Worm (Caenorhabditis elegans) whole organism, late embryonic: ENCODE measurements around the gene gstk-2.

Source experiments
- C08G9.2 ChIP-seq: sonication (generic microtip); optimal IDR thresholded peaks from 2 replicates; lab custom pipeline; 2016; ENCODE audit warnings: mild to moderate bottlenecking, missing genetic modification characterization, moderate library complexity, missing compliant biosample characterization
- K09A11.1 ChIP-seq: sonication (generic microtip); optimal IDR thresholded peaks from 2 replicates; lab custom pipeline; 2017; ENCODE audit warnings: antibody characterized with exemption, mild to moderate bottlenecking, missing genetic modification characterization, missing compliant biosample characterization; ENCODE audit not compliant: insufficient read depth
- T23F11.4 ChIP-seq: fragments of 200-800 bp; sonication (Bioruptor generic); optimal IDR thresholded peaks from 2 replicates; lab custom pipeline; 2018; ENCODE audit warnings: mild to moderate bottlenecking, missing genetic modification characterization, missing compliant biosample characterization
- Y22D7AL.16 ChIP-seq: sonication (generic microtip); optimal IDR thresholded peaks from 2 replicates; lab custom pipeline; 2016; ENCODE audit warnings: missing genetic modification characterization, missing compliant biosample characterization
- ama-1 ChIP-seq: fragments of 150-350 bp; optimal IDR thresholded peaks from 2 replicates; lab custom pipeline; 2014
- ceh-14 ChIP-seq: sonication (generic microtip); optimal IDR thresholded peaks from 2 replicates; lab custom pipeline; 2016; ENCODE audit warnings: missing genotype, missing genetic modification characterization, missing compliant biosample characterization
- ceh-18 ChIP-seq: sonication (generic microtip); optimal IDR thresholded peaks from 2 replicates; lab custom pipeline; 2016; ENCODE audit warnings: missing genetic modification characterization, missing compliant biosample characterization
- ceh-19 ChIP-seq: fragments of 200-800 bp; sonication (Bioruptor generic); optimal IDR thresholded peaks from 2 replicates; lab custom pipeline; 2018; ENCODE audit warnings: mild to moderate bottlenecking, missing genetic modification characterization, missing compliant biosample characterization
- ceh-2 ChIP-seq: sonication (generic microtip); optimal IDR thresholded peaks from 2 replicates; lab custom pipeline; 2016; ENCODE audit warnings: missing genotype, missing genetic modification characterization, missing compliant biosample characterization
- ceh-22 ChIP-seq: sonication (generic microtip); optimal IDR thresholded peaks from 2 replicates; lab custom pipeline; 2017; ENCODE audit warnings: missing biosample characterization, missing genetic modification characterization
- ceh-24 ChIP-seq: sonication (generic microtip); optimal IDR thresholded peaks from 2 replicates; lab custom pipeline; 2016; ENCODE audit warnings: mild to moderate bottlenecking, missing genetic modification characterization, missing compliant biosample characterization
- ceh-30 ChIP-seq: fragments of 150-350 bp; optimal IDR thresholded peaks from 2 replicates; lab custom pipeline; 2014; ENCODE audit warnings: missing biosample characterization, missing genetic modification characterization
- ceh-31 ChIP-seq: sonication (generic microtip); optimal IDR thresholded peaks from 2 replicates; lab custom pipeline; 2016; ENCODE audit warnings: missing genetic modification characterization, missing compliant biosample characterization
- ceh-6 ChIP-seq: fragments of 200-800 bp; sonication (Bioruptor generic); optimal IDR thresholded peaks from 2 replicates; lab custom pipeline; 2018; ENCODE audit warnings: mild to moderate bottlenecking, missing genetic modification characterization, missing compliant biosample characterization
- ceh-9 ChIP-seq: sonication (generic microtip); optimal IDR thresholded peaks from 2 replicates; lab custom pipeline; 2016; ENCODE audit warnings: mild to moderate bottlenecking, missing genetic modification characterization, inconsistent platforms, missing compliant biosample characterization
- dmd-4 ChIP-seq: sonication (generic microtip); optimal IDR thresholded peaks from 2 replicates; lab custom pipeline; 2016; ENCODE audit warnings: borderline replicate concordance, missing genetic modification characterization, missing compliant biosample characterization
- dve-1 ChIP-seq: sonication (generic microtip); optimal IDR thresholded peaks from 2 replicates; lab custom pipeline; 2017; ENCODE audit warnings: antibody characterized with exemption, mild to moderate bottlenecking, missing genetic modification characterization, missing compliant biosample characterization
- elt-2 ChIP-seq: sonication (generic microtip); optimal IDR thresholded peaks from 2 replicates; lab custom pipeline; 2016; ENCODE audit warnings: missing genetic modification reagents, missing genetic modification characterization, missing compliant biosample characterization
- elt-4 ChIP-seq: sonication (generic microtip); optimal IDR thresholded peaks from 2 replicates; lab custom pipeline; 2016; ENCODE audit warnings: missing genetic modification characterization, missing compliant biosample characterization
- ets-4 ChIP-seq: sonication (generic microtip); optimal IDR thresholded peaks from 2 replicates; lab custom pipeline; 2016; ENCODE audit warnings: missing genetic modification characterization, missing compliant biosample characterization
- hlh-30 ChIP-seq: sonication (generic microtip); optimal IDR thresholded peaks from 2 replicates; lab custom pipeline; 2017; ENCODE audit warnings: antibody characterized with exemption, missing genetic modification characterization, missing compliant biosample characterization; ENCODE audit not compliant: insufficient read depth
- hlh-6 ChIP-seq: sonication (generic microtip); optimal IDR thresholded peaks from 2 replicates; lab custom pipeline; 2016; ENCODE audit warnings: missing genotype, missing genetic modification characterization, missing compliant biosample characterization
- hlh-8 ChIP-seq: sonication (generic microtip); optimal IDR thresholded peaks from 2 replicates; lab custom pipeline; 2016; ENCODE audit warnings: missing genotype, missing genetic modification characterization, missing compliant biosample characterization
- lim-6 ChIP-seq: sonication (generic microtip); optimal IDR thresholded peaks from 2 replicates; lab custom pipeline; 2016; ENCODE audit warnings: missing genetic modification characterization, missing compliant biosample characterization
- nfya-1 ChIP-seq: sonication (generic microtip); optimal IDR thresholded peaks from 2 replicates; lab custom pipeline; 2017; ENCODE audit warnings: missing genetic modification characterization, mild to moderate bottlenecking, missing compliant biosample characterization, antibody characterized with exemption, moderate library complexity
- pax-1 ChIP-seq: fragments of 150-350 bp; optimal IDR thresholded peaks from 2 replicates; lab custom pipeline; 2014; ENCODE audit warnings: missing biosample characterization, missing genetic modification characterization
- pha-2 ChIP-seq: sonication (generic microtip); optimal IDR thresholded peaks from 2 replicates; lab custom pipeline; 2017; ENCODE audit warnings: mild to moderate bottlenecking, missing genetic modification characterization, missing compliant biosample characterization
- pqm-1 ChIP-seq: sonication (generic microtip); optimal IDR thresholded peaks from 2 replicates; lab custom pipeline; 2016; ENCODE audit warnings: missing genetic modification characterization, missing compliant biosample characterization
- pros-1 ChIP-seq: fragments of 150-350 bp; optimal IDR thresholded peaks from 2 replicates; lab custom pipeline; 2014; ENCODE audit warnings: missing biosample characterization, missing genetic modification reagents, missing genetic modification characterization
- ref-2 ChIP-seq: sonication (generic microtip); optimal IDR thresholded peaks from 2 replicates; lab custom pipeline; 2016; ENCODE audit warnings: missing genetic modification characterization, missing compliant biosample characterization
- syd-9 ChIP-seq: sonication (generic microtip); optimal IDR thresholded peaks from 2 replicates; lab custom pipeline; 2016; ENCODE audit warnings: mild to moderate bottlenecking, missing genetic modification characterization, moderate library complexity, missing compliant biosample characterization
- tbx-7 ChIP-seq: sonication (generic microtip); optimal IDR thresholded peaks from 2 replicates; lab custom pipeline; 2016; ENCODE audit warnings: missing genotype, missing genetic modification characterization, missing compliant biosample characterization
- unc-3 ChIP-seq, 2 experiments: fragments of 200-800 bp in 1 of 2; sonication (Bioruptor generic) in 1 of 2; sonication (generic microtip) in 1 of 2; conservative IDR thresholded peaks in 1 of 2; optimal IDR thresholded peaks in 1 of 2; 2 replicates each; pipeline versions ENCODE4 v1.3.6 to Lab custom; 2016 to 2022; ENCODE audit warnings: missing compliant biosample characterization in 2 of 2, missing genetic modification characterization in 2 of 2, missing genetic modification reagents in 1 of 2
- unc-42 ChIP-seq: sonication (generic microtip); optimal IDR thresholded peaks from 2 replicates; lab custom pipeline; 2016; ENCODE audit warnings: missing genotype, missing genetic modification characterization, missing compliant biosample characterization
- unc-55 ChIP-seq: sonication (generic microtip); optimal IDR thresholded peaks from 2 replicates; lab custom pipeline; 2017; ENCODE audit warnings: missing biosample characterization, missing genetic modification reagents, missing genetic modification characterization
- unc-86 ChIP-seq: sonication (generic microtip); optimal IDR thresholded peaks from 2 replicates; lab custom pipeline; 2016; ENCODE audit warnings: missing genetic modification characterization, missing compliant biosample characterization
- zip-5 ChIP-seq: sonication (generic microtip); optimal IDR thresholded peaks from 2 replicates; lab custom pipeline; 2016; ENCODE audit warnings: missing genetic modification characterization, missing compliant biosample characterization

Gene gstk-2

DNA sequence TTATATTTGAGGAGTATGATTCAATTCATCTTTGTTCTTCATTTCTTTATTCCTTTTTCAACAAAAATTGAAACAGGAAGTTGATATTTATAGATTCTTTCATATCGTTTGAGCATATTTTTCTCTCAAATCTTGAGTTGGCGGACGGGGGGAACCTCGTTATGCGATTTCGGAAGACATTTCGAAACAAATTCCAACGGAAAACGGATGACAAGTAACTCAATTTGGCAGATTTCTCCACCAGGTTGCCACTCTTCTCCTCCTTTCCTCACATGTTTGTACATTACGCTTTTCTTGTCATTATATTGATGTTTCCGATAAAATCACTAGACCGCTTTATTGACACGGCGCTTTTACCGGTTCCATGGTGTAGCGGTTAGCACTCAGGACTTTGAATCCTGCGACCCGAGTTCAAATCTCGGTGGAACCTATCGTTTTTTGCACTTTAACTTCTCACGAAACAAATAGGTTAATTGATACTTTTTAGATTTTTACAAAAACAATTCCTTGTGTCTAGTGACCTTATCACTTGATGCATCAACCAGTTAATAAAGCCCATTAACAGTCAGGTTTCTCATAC lies 33.0 kb upstream of the gstk-2 start:
- TF ChIP-seq ceh-2 (tag; lab: Kevin White, UChicago) (no peak), K09A11.1 (tag; lab: Kevin White, UChicago) (no peak), ets-4 (tag; lab: Kevin White, UChicago) (no peak), unc-42 (tag; lab: Kevin White, UChicago) (peak; percentile 57), pros-1 (tag; lab: Kevin White, UChicago) (no peak)

DNA sequence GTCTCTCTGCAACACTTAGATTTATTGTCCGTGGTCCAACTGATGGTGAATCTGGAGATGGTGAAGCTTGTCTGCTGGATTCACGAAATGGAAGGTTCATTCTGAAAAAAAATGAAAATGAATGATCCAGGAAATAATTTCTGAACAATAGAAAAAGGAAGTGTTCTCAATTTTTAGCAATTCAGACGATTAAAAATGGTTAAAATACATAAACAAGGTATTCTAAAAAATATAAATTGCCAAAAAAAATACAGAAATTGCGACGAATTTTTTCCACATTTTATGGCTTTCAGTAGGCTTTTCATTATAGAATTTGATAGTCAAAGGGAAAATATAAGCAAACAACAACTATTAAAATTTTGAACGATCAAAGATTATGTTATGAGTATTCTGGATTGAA lies 21.1 kb upstream of the gstk-2 start, which contains the start of gene glb-2:
TSS of gene glb-2 (minus strand) at position 101 of the 400 bp plus-strand sequence.
- no peak for TF ChIP-seq pros-1 (tag; lab: Kevin White, UChicago)
- TF ChIP-seq T23F11.4 (GFP tag; lab: Kevin White, UChicago): no peak
- TF ChIP-seq dmd-4 (tag; lab: Kevin White, UChicago): no peak
- TF ChIP-seq elt-4: no peak
- no peak for TF ChIP-seq pax-1 (tag; lab: Kevin White, UChicago)
- no peak for TF ChIP-seq ceh-14 (tag; lab: Kevin White, UChicago)
- TF ChIP-seq tbx-7 (tag; lab: Kevin White, UChicago): no peak
- TF ChIP-seq Y22D7AL.16 (tag; lab: Kevin White, UChicago): no peak
- no peak for TF ChIP-seq ceh-18 (tag; lab: Kevin White, UChicago)
- TF ChIP-seq unc-55: no peak
- no peak for TF ChIP-seq dve-1

DNA sequence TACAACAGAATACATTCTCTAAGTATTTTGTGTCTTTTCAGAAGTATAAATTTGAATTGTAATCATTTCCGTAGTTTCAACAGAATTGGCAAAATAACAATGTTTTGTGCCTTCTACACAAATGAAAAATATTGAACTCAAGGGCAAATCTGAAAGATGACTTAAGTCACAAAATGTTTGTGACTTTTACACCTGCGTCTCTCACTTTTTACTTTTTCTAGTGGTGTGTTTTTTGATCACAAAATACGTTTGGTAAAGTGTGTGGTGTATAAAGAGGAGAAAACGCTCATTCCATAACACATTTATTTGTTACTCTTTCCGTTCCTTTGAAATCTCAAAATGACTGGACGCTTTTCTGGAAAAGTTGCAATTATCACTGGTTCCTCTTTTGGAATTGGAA lies 18.5 kb upstream of the gstk-2 start, which contains the start of gene C06E4.3:
TSS of gene C06E4.3 (plus strand) at position 289 of the 400 bp plus-strand sequence.
- TF ChIP-seq hlh-8 (no peak), lim-6 (tag; lab: Kevin White, UChicago) (no peak), C08G9.2 (tag; lab: Kevin White, UChicago) (no peak), unc-86 (tag; lab: Kevin White, UChicago) (no peak), ceh-18 (tag; lab: Kevin White, UChicago) (no peak), ama-1 (no peak), ceh-30 (tag; lab: Kevin White, UChicago) (no peak), ceh-19 (GFP tag; lab: Kevin White, UChicago) (no peak), ceh-9 (tag; lab: Kevin White, UChicago) (no peak), K09A11.1 (tag; lab: Kevin White, UChicago) (no peak), T23F11.4 (GFP tag; lab: Kevin White, UChicago) (no peak), ceh-6 (GFP tag; lab: Kevin White, UChicago) (no peak), unc-3 (GFP tag; conservative IDR thresholded peaks at IDR 0.05; lab: Robert Waterston, UW) (no peak), unc-3 (tag; optimal IDR thresholded peaks at IDR 0.05; lab: Kevin White, UChicago) (no peak), ceh-31 (tag; lab: Kevin White, UChicago) (no peak), pqm-1 (tag; lab: Kevin White, UChicago) (no peak), pros-1 (tag; lab: Kevin White, UChicago) (no peak), ets-4 (tag; lab: Kevin White, UChicago) (no peak), pha-2 (no peak), nfya-1 (tag; lab: Kevin White, UChicago) (no peak)

DNA sequence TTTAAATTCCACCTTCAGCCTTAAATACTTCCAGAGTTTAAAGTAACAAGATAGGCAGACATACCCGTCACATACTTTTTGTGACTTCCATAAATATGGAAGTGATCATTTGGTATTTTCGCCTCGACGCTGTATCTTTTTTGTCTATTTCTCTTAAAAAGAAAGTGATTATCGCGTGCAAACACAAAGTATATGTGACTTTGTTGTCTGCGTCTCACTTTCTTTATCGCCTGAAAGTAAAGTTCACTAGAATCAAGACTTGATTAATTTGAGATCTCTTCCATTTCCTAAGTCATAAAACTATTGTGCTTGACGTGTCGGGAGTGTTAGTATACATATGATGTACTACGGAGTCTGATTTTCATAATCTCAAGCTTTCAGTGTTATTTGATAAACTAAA lies 16.2 kb upstream of the gstk-2 start, which contains the start of gene C06E4.6:
TSS of gene C06E4.6 (minus strand) at position 51 of the 400 bp plus-strand sequence.
- TF ChIP-seq hlh-30: no peak
- TF ChIP-seq elt-2 (tag; lab: Kevin White, UChicago): no peak
- TF ChIP-seq dmd-4 (tag; lab: Kevin White, UChicago): no peak
- TF ChIP-seq zip-5 (tag; lab: Kevin White, UChicago): no peak
- TF ChIP-seq pax-1 (tag; lab: Kevin White, UChicago): no peak
- no peak for TF ChIP-seq syd-9 (tag; lab: Kevin White, UChicago)
- TF ChIP-seq ets-4 (tag; lab: Kevin White, UChicago): no peak
- TF ChIP-seq Y22D7AL.16 (tag; lab: Kevin White, UChicago): no peak
- no peak for TF ChIP-seq C08G9.2 (tag; lab: Kevin White, UChicago)
- TF ChIP-seq unc-86 (tag; lab: Kevin White, UChicago): no peak
- TF ChIP-seq hlh-8: no peak
- no peak for TF ChIP-seq ceh-22 (tag; lab: Kevin White, UChicago)
- no peak for TF ChIP-seq hlh-6
- TF ChIP-seq ceh-24: no peak
- no peak for TF ChIP-seq ref-2 (tag; lab: Kevin White, UChicago)
- TF ChIP-seq pha-2: no peak
- no peak for TF ChIP-seq pqm-1 (tag; lab: Kevin White, UChicago)
- TF ChIP-seq, all 69 proteins: peak for 0
